Worm (Caenorhabditis elegans) whole organism, mixed stage, embryonic: Measurements from ENCODE around the gene Y50D4A.5.

Experiments used
- M03D4.4 ChIP-seq: sonication (generic microtip); optimal IDR thresholded peaks from 2 replicates; lab custom pipeline; 2017; ENCODE audit warnings: mild to moderate bottlenecking, missing genetic modification characterization, missing compliant biosample characterization
- bed-3 ChIP-seq: fragments of 200-800 bp; sonication (Bioruptor generic); optimal IDR thresholded peaks from 3 replicates; lab custom pipeline; 2018; ENCODE audit warnings: mild to moderate bottlenecking, missing genetic modification characterization, moderate library complexity, missing compliant biosample characterization
- blmp-1 ChIP-seq: fragments of 150-350 bp; optimal IDR thresholded peaks from 2 replicates; lab custom pipeline; 2014; ENCODE audit warnings: missing biosample characterization, missing genetic modification characterization
- ceh-39 ChIP-seq: fragments of 150-350 bp; optimal IDR thresholded peaks from 2 replicates; lab custom pipeline; 2014; ENCODE audit warnings: missing biosample characterization, missing genetic modification characterization
- ceh-43 ChIP-seq: fragments of 200-800 bp; sonication (Bioruptor generic); optimal IDR thresholded peaks from 2 replicates; lab custom pipeline; 2018; ENCODE audit warnings: mild to moderate bottlenecking, missing genetic modification characterization, moderate library complexity, missing compliant biosample characterization
- ceh-83 ChIP-seq: fragments of 200-800 bp; sonication (Bioruptor generic); optimal IDR thresholded peaks from 2 replicates; lab custom pipeline; 2018; ENCODE audit warnings: mild to moderate bottlenecking, missing genetic modification characterization, missing compliant biosample characterization
- ces-1 ChIP-seq: fragments of 150-350 bp; optimal IDR thresholded peaks from 2 replicates; lab custom pipeline; 2014; ENCODE audit warnings: missing biosample characterization, missing genetic modification reagents, missing genetic modification characterization
- cnd-1 ChIP-seq: fragments of 200-800 bp; sonication (Bioruptor generic); optimal IDR thresholded peaks from 2 replicates; lab custom pipeline; 2018; ENCODE audit warnings: mild to moderate bottlenecking, missing genetic modification characterization, missing compliant biosample characterization
- drap-1 ChIP-seq: fragments of 200-800 bp; sonication (Bioruptor generic); optimal IDR thresholded peaks from 3 replicates; lab custom pipeline; 2018; ENCODE audit warnings: mild to moderate bottlenecking, missing genetic modification characterization, missing compliant biosample characterization
- elt-1 ChIP-seq: sonication (generic microtip); optimal IDR thresholded peaks from 2 replicates; lab custom pipeline; 2017; ENCODE audit warnings: missing genetic modification characterization, mild to moderate bottlenecking, missing compliant biosample characterization, antibody characterized with exemption, moderate library complexity, borderline replicate concordance; ENCODE audit not compliant: insufficient read depth
- elt-3 ChIP-seq: fragments of 150-350 bp; optimal IDR thresholded peaks from 2 replicates; lab custom pipeline; 2014; ENCODE audit warnings: missing biosample characterization, missing genetic modification characterization
- flh-1 ChIP-seq: fragments of 200-800 bp; sonication (Bioruptor generic); optimal IDR thresholded peaks from 2 replicates; lab custom pipeline; 2018; ENCODE audit warnings: mild to moderate bottlenecking, missing genetic modification characterization, moderate library complexity, missing compliant biosample characterization
- ham-2 ChIP-seq: fragments of 200-800 bp; sonication (Bioruptor generic); optimal IDR thresholded peaks from 2 replicates; lab custom pipeline; 2018; ENCODE audit warnings: mild to moderate bottlenecking, missing genetic modification characterization, missing compliant biosample characterization
- hlh-1 ChIP-seq: fragments of 150-350 bp; optimal IDR thresholded peaks from 2 replicates; lab custom pipeline; 2014; ENCODE audit warnings: missing biosample characterization, missing genetic modification reagents, missing genetic modification characterization
- lin-13 ChIP-seq: fragments of 150-350 bp; optimal IDR thresholded peaks from 2 replicates; lab custom pipeline; 2014; ENCODE audit warnings: missing biosample characterization, missing genetic modification characterization
- lin-32 ChIP-seq: fragments of 200-800 bp; sonication (Bioruptor generic); optimal IDR thresholded peaks from 2 replicates; lab custom pipeline; 2018; ENCODE audit warnings: mild to moderate bottlenecking, missing genetic modification characterization, missing compliant biosample characterization
- lsy-2 ChIP-seq: fragments of 150-350 bp; optimal IDR thresholded peaks from 2 replicates; lab custom pipeline; 2014; ENCODE audit warnings: missing biosample characterization, missing genetic modification characterization
- mab-5 ChIP-seq: fragments of 150-350 bp; optimal IDR thresholded peaks from 2 replicates; lab custom pipeline; 2014; ENCODE audit warnings: missing biosample characterization, missing genetic modification characterization
- mep-1 ChIP-seq: fragments of 150-350 bp; optimal IDR thresholded peaks from 2 replicates; lab custom pipeline; 2017; ENCODE audit warnings: missing biosample characterization, missing genetic modification reagents, missing genetic modification characterization, inconsistent platforms
- mls-2 ChIP-seq: sonication (generic microtip); optimal IDR thresholded peaks from 2 replicates; lab custom pipeline; 2016; ENCODE audit warnings: mild to moderate bottlenecking, missing genetic modification characterization, moderate library complexity, missing compliant biosample characterization
- nhr-12 ChIP-seq: fragments of 150-350 bp; optimal IDR thresholded peaks from 2 replicates; lab custom pipeline; 2014; ENCODE audit warnings: missing biosample characterization, missing genetic modification characterization
- nhr-2 ChIP-seq: fragments of 150-350 bp; optimal IDR thresholded peaks from 2 replicates; lab custom pipeline; 2014; ENCODE audit warnings: missing biosample characterization, missing genetic modification characterization
- nhr-237 ChIP-seq: fragments of 150-350 bp; optimal IDR thresholded peaks from 2 replicates; lab custom pipeline; 2014; ENCODE audit warnings: missing biosample characterization, missing genetic modification characterization
- nhr-28 ChIP-seq: fragments of 150-350 bp; optimal IDR thresholded peaks from 2 replicates; lab custom pipeline; 2014; ENCODE audit warnings: missing biosample characterization, missing genetic modification characterization
- nhr-76 ChIP-seq: sonication (generic microtip); optimal IDR thresholded peaks from 2 replicates; lab custom pipeline; 2017; ENCODE audit warnings: missing biosample characterization, missing genetic modification characterization
- pha-4 ChIP-seq: fragments of 150-350 bp; optimal IDR thresholded peaks from 2 replicates; lab custom pipeline; 2018; ENCODE audit warnings: missing biosample characterization, missing genetic modification reagents, missing genetic modification characterization
- sem-2 ChIP-seq: fragments of 200-800 bp; sonication (Bioruptor generic); optimal IDR thresholded peaks from 2 replicates; lab custom pipeline; 2018; ENCODE audit warnings: mild to moderate bottlenecking, missing genetic modification characterization, missing compliant biosample characterization
- snpc-4 ChIP-seq: fragments of 150-350 bp; optimal IDR thresholded peaks from 2 replicates; lab custom pipeline; 2014; ENCODE audit warnings: missing biosample characterization, missing genetic modification characterization
- sptf-1 ChIP-seq: sonication (generic microtip); optimal IDR thresholded peaks from 2 replicates; lab custom pipeline; 2017; ENCODE audit warnings: mild to moderate bottlenecking, missing genetic modification characterization, moderate library complexity, missing compliant biosample characterization
- tbx-8 ChIP-seq: fragments of 200-800 bp; sonication (Bioruptor generic); optimal IDR thresholded peaks from 2 replicates; lab custom pipeline; 2018; ENCODE audit warnings: mild to moderate bottlenecking, missing genetic modification characterization, moderate library complexity, missing compliant biosample characterization
- unc-120 ChIP-seq: sonication (generic microtip); optimal IDR thresholded peaks from 2 replicates; lab custom pipeline; 2017; ENCODE audit warnings: missing genetic modification characterization, missing compliant biosample characterization; ENCODE audit not compliant: poor library complexity, severe bottlenecking
- unc-39 ChIP-seq: fragments of 150-350 bp; optimal IDR thresholded peaks from 2 replicates; lab custom pipeline; 2014; ENCODE audit warnings: missing biosample characterization, missing genetic modification characterization
- unc-62 ChIP-seq: fragments of 150-350 bp; optimal IDR thresholded peaks from 2 replicates; lab custom pipeline; 2014; ENCODE audit warnings: missing biosample characterization, missing genetic modification reagents, missing genetic modification characterization
- zip-8 ChIP-seq: fragments of 150-350 bp; optimal IDR thresholded peaks from 2 replicates; lab custom pipeline; 2014; ENCODE audit warnings: missing biosample characterization, missing genetic modification characterization
- ztf-11 ChIP-seq: fragments of 150-350 bp; optimal IDR thresholded peaks from 2 replicates; lab custom pipeline; 2014; ENCODE audit warnings: missing biosample characterization, missing genetic modification characterization

Gene Y50D4A.5

DNA sequence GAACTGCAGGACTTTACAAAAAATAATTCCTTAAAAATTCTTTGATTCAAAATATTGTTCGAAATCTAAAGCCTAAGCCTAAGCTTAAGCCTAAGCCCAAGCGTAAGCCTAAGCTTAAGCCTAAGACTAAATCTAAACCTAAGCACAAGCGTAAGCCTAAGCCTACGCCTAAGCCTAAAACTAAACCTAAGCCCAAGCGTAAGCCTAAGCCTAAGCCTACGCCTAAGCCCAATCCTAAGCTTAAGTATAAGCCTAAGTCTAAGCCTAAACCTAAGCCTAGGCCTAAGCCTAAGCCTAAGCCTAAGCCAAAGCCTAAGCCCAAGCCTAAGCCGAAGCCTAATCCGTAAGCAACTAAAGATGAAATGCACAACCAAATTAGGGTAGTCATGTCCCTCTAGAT lies 23.4 kb downstream of the Y50D4A.5 start:
- TF ChIP-seq bed-3 (GFP tag; lab: Kevin White, UChicago) (no peak), sem-2 (GFP tag; lab: Kevin White, UChicago) (peak; percentile 38)

DNA sequence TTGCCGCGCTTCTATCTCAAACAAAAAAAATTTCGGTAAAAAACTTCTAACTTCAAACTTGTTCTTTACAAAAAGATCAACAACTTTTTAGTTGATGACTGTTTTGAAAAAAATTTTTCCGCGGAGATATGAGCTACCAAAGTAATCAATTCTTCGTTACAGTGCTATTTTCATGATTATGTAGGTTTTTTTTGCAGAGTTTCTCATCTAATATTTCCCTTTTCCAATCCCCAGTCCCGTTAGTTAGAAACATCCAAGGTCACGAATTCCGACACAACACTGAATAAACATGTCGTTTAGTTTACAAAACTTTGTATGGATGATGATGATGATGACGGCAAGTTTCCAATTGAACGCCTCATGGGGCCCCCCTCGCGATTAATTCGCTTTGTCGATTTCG lies 25.5 kb downstream of the Y50D4A.5 start:
- TF ChIP-seq tbx-8 (GFP tag; lab: Kevin White, UChicago) (no peak), blmp-1 (tag; lab: Kevin White, UChicago) (no peak), mep-1 (tag; lab: Kevin White, UChicago) (no peak), elt-1 (tag; lab: Kevin White, UChicago) (no peak), drap-1 (GFP tag; lab: Kevin White, UChicago) (no peak), nhr-28 (tag; lab: Kevin White, UChicago) (no peak), flh-1 (GFP tag; lab: Kevin White, UChicago) (no peak)

DNA sequence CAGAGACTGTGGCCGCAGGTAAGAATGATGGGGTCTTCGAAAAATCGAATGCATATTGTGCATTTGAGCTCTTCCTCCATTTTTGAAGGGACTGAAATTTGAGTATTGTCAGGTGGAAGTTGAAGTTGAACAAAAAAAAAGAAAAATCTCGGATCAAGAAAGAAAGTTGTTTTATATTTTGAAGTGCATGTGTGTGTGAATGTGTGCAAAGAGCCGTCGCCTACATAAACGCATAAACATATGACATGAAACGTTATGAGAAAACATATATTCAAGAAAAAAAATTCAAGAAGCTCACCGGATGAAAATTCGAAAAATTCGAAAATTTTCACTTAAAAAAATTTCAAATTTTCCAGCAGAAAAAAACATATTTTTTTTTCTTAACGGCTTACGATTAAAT lies 28.2 kb downstream of the Y50D4A.5 start, which contains the start of gene madd-2:
TSS of gene madd-2 (minus strand) at position 101 of the 400 bp plus-strand sequence.
- no peak for TF ChIP-seq sem-2 (GFP tag; lab: Kevin White, UChicago)
- TF ChIP-seq zip-8: no peak
- no peak for TF ChIP-seq nhr-76
- no peak for TF ChIP-seq tbx-8 (GFP tag; lab: Kevin White, UChicago)
- TF ChIP-seq pha-4 (tag; lab: Kevin White, UChicago): no peak
- TF ChIP-seq mep-1 (tag; lab: Kevin White, UChicago): no peak
- TF ChIP-seq mab-5 (tag; lab: Kevin White, UChicago): no peak
- TF ChIP-seq snpc-4 (tag; lab: Kevin White, UChicago): no peak
- no peak for TF ChIP-seq ham-2 (GFP tag; lab: Kevin White, UChicago)
- no peak for TF ChIP-seq lin-32
- TF ChIP-seq ceh-43 (GFP tag; lab: Kevin White, UChicago): no peak
- TF ChIP-seq lin-13 (tag; lab: Kevin White, UChicago): no peak
- TF ChIP-seq nhr-2 (tag; lab: Kevin White, UChicago): no peak
- TF ChIP-seq ces-1 (GFP tag; lab: Kevin White, UChicago): no peak
- no peak for TF ChIP-seq sptf-1 (tag; lab: Kevin White, UChicago)
- TF ChIP-seq unc-120 (tag; lab: Kevin White, UChicago): no peak
- no peak for TF ChIP-seq bed-3 (GFP tag; lab: Kevin White, UChicago)
- TF ChIP-seq unc-39 (tag; lab: Kevin White, UChicago): no peak
- TF ChIP-seq drap-1 (GFP tag; lab: Kevin White, UChicago): no peak
- no peak for TF ChIP-seq M03D4.4 (tag; lab: Kevin White, UChicago)
- TF ChIP-seq, all 35 proteins: peak for 0

DNA sequence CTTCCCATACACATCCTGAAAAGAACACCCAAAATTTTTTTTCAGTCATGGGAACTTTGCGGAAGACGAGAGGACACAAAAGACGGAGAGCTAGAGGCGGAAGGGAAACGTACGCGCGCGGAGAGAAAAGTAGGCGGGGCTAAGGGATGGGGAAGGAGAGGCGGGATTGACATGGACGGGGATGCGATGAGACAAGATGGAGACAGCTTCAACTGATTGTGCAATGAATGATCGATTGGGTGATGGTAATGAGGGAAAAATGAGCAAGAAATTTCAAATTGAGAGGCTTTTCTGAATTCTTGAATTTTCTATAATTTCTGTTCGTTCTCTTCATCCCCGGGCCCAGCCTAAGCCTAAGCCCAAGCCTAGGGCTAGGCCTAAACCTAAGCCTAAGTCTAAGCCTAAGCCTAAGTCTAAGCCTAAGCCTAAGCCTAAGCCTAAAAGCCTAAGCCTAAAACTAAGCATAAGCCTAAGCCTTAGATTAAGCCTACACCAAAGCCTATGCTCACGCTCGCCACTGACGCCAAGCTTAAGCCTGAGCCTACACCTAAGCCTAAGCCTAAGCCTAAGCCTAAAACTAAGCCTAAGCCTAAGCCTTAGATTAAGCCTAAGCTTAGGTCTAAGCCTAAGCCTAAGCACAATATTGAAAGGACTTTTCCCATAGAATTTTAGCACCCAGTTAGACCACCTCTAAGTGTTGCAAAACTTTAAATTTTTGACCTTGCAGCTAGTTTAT lies 29.4 kb downstream of the Y50D4A.5 start:
- TF ChIP-seq ceh-83 (GFP tag; lab: Kevin White, UChicago) (no peak), nhr-28 (tag; lab: Kevin White, UChicago) (no peak), pha-4 (tag; lab: Kevin White, UChicago) (no peak), unc-62 (GFP tag; lab: Kevin White, UChicago) (peak; percentile 72), unc-120 (tag; lab: Kevin White, UChicago) (peak; percentile 6), ceh-43 (GFP tag; lab: Kevin White, UChicago) (no peak), tbx-8 (GFP tag; lab: Kevin White, UChicago) (no peak), snpc-4 (tag; lab: Kevin White, UChicago) (no peak), mls-2 (tag; lab: Kevin White, UChicago) (no peak), lin-32 (no peak), sptf-1 (tag; lab: Kevin White, UChicago) (no peak), ham-2 (GFP tag; lab: Kevin White, UChicago) (peak; percentile 43), nhr-2 (tag; lab: Kevin White, UChicago) (no peak), unc-39 (tag; lab: Kevin White, UChicago) (no peak), nhr-76 (no peak), elt-1 (tag; lab: Kevin White, UChicago) (no peak), drap-1 (GFP tag; lab: Kevin White, UChicago) (no peak), ztf-11 (no peak), mep-1 (tag; lab: Kevin White, UChicago) (peak; percentile 24), ces-1 (GFP tag; lab: Kevin White, UChicago) (no peak), blmp-1 (tag; lab: Kevin White, UChicago) (no peak), nhr-237 (no peak), ceh-39 (tag; lab: Kevin White, UChicago) (no peak), M03D4.4 (tag; lab: Kevin White, UChicago) (peak; percentile 26), flh-1 (GFP tag; lab: Kevin White, UChicago) (no peak), lsy-2 (tag; lab: Kevin White, UChicago) (no peak), lin-13 (tag; lab: Kevin White, UChicago) (no peak), hlh-1 (tag; lab: Kevin White, UChicago) (no peak), nhr-12 (tag; lab: Kevin White, UChicago) (no peak), bed-3 (GFP tag; lab: Kevin White, UChicago) (no peak), elt-3 (tag; lab: Kevin White, UChicago) (no peak), sem-2 (GFP tag; lab: Kevin White, UChicago) (no peak), zip-8 (no peak), cnd-1 (tag; lab: Kevin White, UChicago) (no peak), mab-5 (tag; lab: Kevin White, UChicago) (no peak)
